Worm (Caenorhabditis elegans): ENCODE measurements around the gene sri-77.
"Not testable (repeated sequence)": the region's sequence is repeated elsewhere in the genome, so short reads cannot be mapped to it uniquely, and the experiment has no call there.

Gene sri-77

ce11 chrII:2553662-2554061 is 51.6 kb downstream of the sri-77 start, which contains the start of gene K02F6.1:
Gene K02F6.1, plus strand, starts transcription at chrII:2553962.
- not testable (repeated sequence) for TF ChIP-seq lin-39, ztf-11, nhr-23 (tag; optimal IDR thresholded peaks at IDR 0.05)
